Fruit fly (Drosophila melanogaster): ENCODE results near the gene CG7322.

The CG7322 gene

dm6 chrX:18830396-18830795, 27.2 kb downstream of the CG7322 start, which contains the start of gene CG7101:
Gene CG7101, plus strand, starts transcription at chrX:18830591.
- no peak for TF ChIP-seq CG17801 (GFP tag; optimal IDR thresholded peaks at IDR 0.05; ENCODE audit: partially characterized antibody)

- no peak for TF ChIP-seq CG17801 (GFP tag; optimal IDR thresholded peaks at IDR 0.05; ENCODE audit: partially characterized antibody)
Measured at dm6 chrX:18814944-18815343, 42.6 kb downstream of the CG7322 start.

- no peak for TF ChIP-seq CG17801 (GFP tag; optimal IDR thresholded peaks at IDR 0.05; ENCODE audit: partially characterized antibody)
Measured at dm6 chrX:18814373-18814772, 43.2 kb downstream of the CG7322 start.

dm6 chrX:18813049-18813448, 44.5 kb downstream of the CG7322 start, which contains the start of gene CG42450:
Gene CG42450, plus strand, starts transcription at chrX:18813297.
- no peak for TF ChIP-seq CG17801 (GFP tag; optimal IDR thresholded peaks at IDR 0.05; ENCODE audit: partially characterized antibody)

- TF ChIP-seq CG17801 (GFP tag; optimal IDR thresholded peaks at IDR 0.05; ENCODE audit: partially characterized antibody), result no peak
Measured at dm6 chrX:18812111-18812510, 45.4 kb downstream of the CG7322 start.

- TF ChIP-seq CG17801 (GFP tag; optimal IDR thresholded peaks at IDR 0.05; ENCODE audit: partially characterized antibody), result no peak
Measured at dm6 chrX:18806365-18806764, 51.2 kb downstream of the CG7322 start, which contains the start of gene CG7058. Gene CG7058, plus strand, starts transcription at chrX:18806694.

All from ovary, adult (tissue).